Worm (Caenorhabditis elegans): ENCODE results near the gene unc-104.

DNA sequence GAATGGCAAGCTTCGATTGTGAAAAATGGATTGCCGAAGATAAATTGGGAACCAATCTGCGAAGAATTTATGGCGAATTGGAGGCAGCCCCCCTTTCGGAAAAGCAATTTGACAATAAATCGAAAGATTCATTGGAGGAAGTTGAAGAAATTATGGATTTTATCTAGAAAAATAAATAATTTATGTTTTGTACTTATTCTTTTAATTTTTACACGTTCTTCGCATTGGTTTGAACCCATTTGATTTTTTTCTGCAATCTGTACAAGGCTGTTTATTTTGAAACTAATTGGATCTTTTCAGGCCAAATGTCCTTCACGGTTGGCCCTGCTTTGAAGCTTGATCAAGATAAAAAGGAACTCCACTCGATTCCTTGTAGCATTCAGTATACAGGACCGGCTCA is 58.2 kb downstream of the unc-104 start, which contains the start of gene ZK1127.13:
- TF ChIP-seq ceh-48 (tag; optimal IDR thresholded peaks at IDR 0.05) (no peak), fkh-10 (GFP tag; optimal IDR thresholded peaks at IDR 0.05) (no peak), rnt-1 (tag; optimal IDR thresholded peaks at IDR 0.05) (no peak), ama-1 (optimal IDR thresholded peaks at IDR 0.05) (no peak), nhr-11 (tag; optimal IDR thresholded peaks at IDR 0.05) (no peak), pax-1 (tag; optimal IDR thresholded peaks at IDR 0.05) (no peak), pros-1 (tag; optimal IDR thresholded peaks at IDR 0.05) (no peak), unc-86 (tag; optimal IDR thresholded peaks at IDR 0.05) (no peak), ceh-9 (tag; optimal IDR thresholded peaks at IDR 0.05) (no peak), nfya-1 (tag; optimal IDR thresholded peaks at IDR 0.05) (no peak), ceh-19 (GFP tag; optimal IDR thresholded peaks at IDR 0.05) (no peak)

All from whole organism, late embryonic.